Worm (Caenorhabditis elegans): ENCODE results near the gene cyy-1.
A peak's percentile ranks its signal among the peaks of the same experiment; 100 is the strongest.

cyy-1 gene

ce11 chrIII:8446940-8447403 lies 41.3 kb downstream of the cyy-1 start, which contains the start of gene rpn-3:
TSS of gene rpn-3 (plus strand) at chrIII:8447353.
- TF ChIP-seq hlh-13 (GFP tag; optimal IDR thresholded peaks at IDR 0.05) = no peak
- TF ChIP-seq odd-2 (tag; optimal IDR thresholded peaks at IDR 0.05) = no peak
- no peak for TF ChIP-seq hlh-6 (tag; optimal IDR thresholded peaks at IDR 0.05)
- no peak for TF ChIP-seq npax-4 (tag; optimal IDR thresholded peaks at IDR 0.05)
- peak; percentile 79 for TF ChIP-seq ceh-18 (tag; optimal IDR thresholded peaks at IDR 0.05)
- TF ChIP-seq rnt-1 (tag; optimal IDR thresholded peaks at IDR 0.05) = peak; percentile 73
- TF ChIP-seq eyg-1 (tag; optimal IDR thresholded peaks at IDR 0.05) = no peak
- peak; percentile 55 for TF ChIP-seq ceh-2 (tag; optimal IDR thresholded peaks at IDR 0.05)
- TF ChIP-seq dve-1 (tag; optimal IDR thresholded peaks at IDR 0.05) = peak; percentile 72
- no peak for TF ChIP-seq Y22D7AL.16 (tag; optimal IDR thresholded peaks at IDR 0.05)
- peak; percentile 94 for TF ChIP-seq nfya-1 (tag; optimal IDR thresholded peaks at IDR 0.05)
- no peak for TF ChIP-seq mec-3 (tag; optimal IDR thresholded peaks at IDR 0.05; ENCODE audit: borderline replicate concordance)
- TF ChIP-seq ceh-34 (tag; optimal IDR thresholded peaks at IDR 0.05) = peak; percentile 84
- no peak for TF ChIP-seq T23F11.4 (GFP tag; optimal IDR thresholded peaks at IDR 0.05)
- TF ChIP-seq pag-3 (tag; optimal IDR thresholded peaks at IDR 0.05; ENCODE audit: borderline replicate concordance) = no peak
- peak; percentile 16 for TF ChIP-seq ceh-6 (GFP tag; optimal IDR thresholded peaks at IDR 0.05)
- peak; percentile 68 for TF ChIP-seq nhr-11 (tag; optimal IDR thresholded peaks at IDR 0.05)
- no peak for TF ChIP-seq ceh-9 (tag; optimal IDR thresholded peaks at IDR 0.05)
- peak; percentile 44 for TF ChIP-seq ceh-19 (GFP tag; optimal IDR thresholded peaks at IDR 0.05)
- TF ChIP-seq hlh-8 (tag; optimal IDR thresholded peaks at IDR 0.05) = peak; percentile 8
- peak; percentile 3 for TF ChIP-seq sdc-2 (tag; optimal IDR thresholded peaks at IDR 0.05)
- TF ChIP-seq pha-2 (tag; optimal IDR thresholded peaks at IDR 0.05) = no peak
- TF ChIP-seq nhr-232 (tag; optimal IDR thresholded peaks at IDR 0.05) = no peak
- TF ChIP-seq ceh-31 (tag; optimal IDR thresholded peaks at IDR 0.05) = peak; percentile 88
- peak; percentile 66 for TF ChIP-seq unc-86 (tag; optimal IDR thresholded peaks at IDR 0.05)
- TF ChIP-seq C38D4.7 (GFP tag; optimal IDR thresholded peaks at IDR 0.05) = no peak
- TF ChIP-seq unc-42 (tag; optimal IDR thresholded peaks at IDR 0.05) = peak; percentile 84
- TF ChIP-seq unc-3 (GFP tag; conservative IDR thresholded peaks at IDR 0.05) = no peak
- TF ChIP-seq unc-3 (tag; optimal IDR thresholded peaks at IDR 0.05) = no peak
- no peak for TF ChIP-seq tbx-7 (tag; optimal IDR thresholded peaks at IDR 0.05)
- no peak for TF ChIP-seq che-1 (tag; optimal IDR thresholded peaks at IDR 0.05)
- peak; percentile 47 for TF ChIP-seq syd-9 (tag; optimal IDR thresholded peaks at IDR 0.05)
- TF ChIP-seq dmd-4 (tag; optimal IDR thresholded peaks at IDR 0.05; ENCODE audit: borderline replicate concordance) = no peak
- TF ChIP-seq fkh-10 (GFP tag; optimal IDR thresholded peaks at IDR 0.05) = no peak
- peak; percentile 22 for TF ChIP-seq F13H6.1 (tag; optimal IDR thresholded peaks at IDR 0.05)
- peak; percentile 46 for TF ChIP-seq hlh-30 (tag; optimal IDR thresholded peaks at IDR 0.05; ENCODE audit: insufficient read depth)
- no peak for TF ChIP-seq fax-1 (tag; optimal IDR thresholded peaks at IDR 0.05)
- TF ChIP-seq hlh-15 (tag; optimal IDR thresholded peaks at IDR 0.05) = no peak
- peak; percentile 7 for TF ChIP-seq pqm-1 (tag; optimal IDR thresholded peaks at IDR 0.05)
- no peak for TF ChIP-seq pros-1 (tag; optimal IDR thresholded peaks at IDR 0.05)
- TF ChIP-seq ttx-3 (tag; optimal IDR thresholded peaks at IDR 0.05) = peak; percentile 53
- no peak for TF ChIP-seq zip-5 (tag; optimal IDR thresholded peaks at IDR 0.05)
- TF ChIP-seq K02D7.2 (tag; optimal IDR thresholded peaks at IDR 0.05) = no peak
- TF ChIP-seq madf-2 (tag; optimal IDR thresholded peaks at IDR 0.05) = no peak
- TF ChIP-seq ceh-45 (GFP tag; IDR thresholded peaks at IDR 0.05) = no peak
- TF ChIP-seq ets-4 (tag; optimal IDR thresholded peaks at IDR 0.05) = peak; percentile 67
- TF ChIP-seq ceh-30 (tag; optimal IDR thresholded peaks at IDR 0.05) = peak; percentile 88
- TF ChIP-seq ceh-24 (tag; optimal IDR thresholded peaks at IDR 0.05) = no peak
- no peak for TF ChIP-seq fkh-6 (tag; optimal IDR thresholded peaks at IDR 0.05)
- peak; percentile 27 for TF ChIP-seq ceh-14 (tag; optimal IDR thresholded peaks at IDR 0.05)
- TF ChIP-seq C08G9.2 (tag; optimal IDR thresholded peaks at IDR 0.05) = no peak
- no peak for TF ChIP-seq pha-4 (tag; optimal IDR thresholded peaks at IDR 0.05)
- TF ChIP-seq ceh-22 (tag; optimal IDR thresholded peaks at IDR 0.05) = no peak
- peak; percentile 94 for TF ChIP-seq unc-55 (GFP tag; optimal IDR thresholded peaks at IDR 0.05)

All from whole organism, late embryonic.